Fruit fly (Drosophila melanogaster): ENCODE measurements around the gene CG11537.

- TF ChIP-seq Pif1A (GFP tag; optimal IDR thresholded peaks at IDR 0.05), result no peak
- no peak; the same call in 1 of the 2 replicates for TF ChIP-seq Ets98B (GFP tag; IDR thresholded peaks at IDR 0.05)
- no peak for TF ChIP-seq Snoo (tag; optimal IDR thresholded peaks at IDR 0.05)
- TF ChIP-seq CG12605 (GFP tag; IDR thresholded peaks at IDR 0.05), result no peak
- no peak for TF ChIP-seq CG13204 (GFP tag; optimal IDR thresholded peaks at IDR 0.05)
- TF ChIP-seq D1 (tag; optimal IDR thresholded peaks at IDR 0.05), result no peak
- TF ChIP-seq CG14655 (GFP tag; optimal IDR thresholded peaks at IDR 0.05), result no peak
- no peak for TF ChIP-seq EcR (GFP tag; optimal IDR thresholded peaks at IDR 0.05)
Measured at dm6 chr3L:3105531-3105930, 37.7 kb downstream of the CG11537 start.
